Worm (Caenorhabditis elegans) whole organism, young adult: ENCODE data around the gene bbs-5.

Experiments used
- B0261.1 ChIP-seq: sonication (generic microtip); optimal IDR thresholded peaks from 2 replicates; lab custom pipeline; 2016; ENCODE audit warnings: mild to moderate bottlenecking, missing genetic modification characterization, moderate library complexity, missing compliant biosample characterization
- C06A6.2 ChIP-seq: fragments of 200-800 bp; sonication (Bioruptor generic); conservative IDR thresholded peaks from 2 replicates; pipeline ENCODE4 v1.3.6; 2022; ENCODE audit warnings: missing genetic modification characterization, missing compliant biosample characterization
- F10E7.11 ChIP-seq: sonication (generic microtip); optimal IDR thresholded peaks from 2 replicates; lab custom pipeline; 2017; ENCODE audit warnings: mild to moderate bottlenecking, missing genetic modification characterization, moderate library complexity, missing compliant biosample characterization
- F22D6.2 ChIP-seq: sonication (generic microtip); optimal IDR thresholded peaks from 2 replicates; lab custom pipeline; 2016; ENCODE audit warnings: mild to moderate bottlenecking, missing genetic modification characterization, missing compliant biosample characterization
- F39B2.1 ChIP-seq: fragments of 200-800 bp; sonication (Bioruptor generic); IDR thresholded peaks from 2 replicates; pipeline ENCODE4 v1.3.6; 2022; ENCODE audit warnings: missing genetic modification reagents, missing genetic modification characterization, missing compliant biosample characterization
- F49E8.2 ChIP-seq: sonication (generic microtip); optimal IDR thresholded peaks from 3 replicates; lab custom pipeline; 2017; ENCODE audit warnings: missing genetic modification characterization, mild to moderate bottlenecking, missing compliant biosample characterization, antibody characterized with exemption, moderate library complexity; ENCODE audit not compliant: insufficient read depth
- F55B11.4 ChIP-seq: sonication (generic microtip); optimal IDR thresholded peaks from 2 replicates; lab custom pipeline; 2016; ENCODE audit warnings: missing compliant biosample characterization, missing genetic modification characterization, borderline replicate concordance; ENCODE audit not compliant: insufficient read depth
- F57A8.1 ChIP-seq: fragments of 200-800 bp; sonication (Bioruptor generic); optimal IDR thresholded peaks from 2 replicates; lab custom pipeline; 2018; ENCODE audit warnings: mild to moderate bottlenecking, missing genetic modification characterization, moderate library complexity, missing compliant biosample characterization
- Y53G8AR.9 ChIP-seq: fragments of 200-800 bp; sonication (Bioruptor generic); conservative IDR thresholded peaks from 2 replicates; pipeline ENCODE4 v1.3.6; 2022; ENCODE audit warnings: missing genetic modification reagents, missing genetic modification characterization, missing compliant biosample characterization
- Y67H2A.10 ChIP-seq: fragments of 200-800 bp; sonication (Bioruptor generic); conservative IDR thresholded peaks from 2 replicates; pipeline ENCODE4 v1.3.6; 2022; ENCODE audit warnings: missing genetic modification reagents, missing genetic modification characterization, missing compliant biosample characterization
- Y95B8A.8 ChIP-seq: fragments of 200-800 bp; sonication (Bioruptor generic); IDR thresholded peaks from 2 replicates; pipeline ENCODE4 v1.3.6; 2022; ENCODE audit warnings: missing genetic modification reagents, missing genetic modification characterization, missing compliant biosample characterization
- aptf-2 ChIP-seq: fragments of 200-800 bp; sonication (Bioruptor generic); conservative IDR thresholded peaks from 2 replicates; pipeline ENCODE4 v1.3.6; 2022; ENCODE audit warnings: missing genetic modification reagents, missing genetic modification characterization, missing compliant biosample characterization
- atf-7 ChIP-seq: sonication (generic microtip); optimal IDR thresholded peaks from 2 replicates; lab custom pipeline; 2017; ENCODE audit warnings: mild to moderate bottlenecking, missing genetic modification characterization, missing compliant biosample characterization
- athp-1 ChIP-seq: sonication (generic microtip); optimal IDR thresholded peaks from 2 replicates; lab custom pipeline; 2017; ENCODE audit warnings: mild to moderate bottlenecking, missing genetic modification characterization, missing compliant biosample characterization
- attf-3 ChIP-seq: fragments of 200-800 bp; sonication (Bioruptor generic); conservative IDR thresholded peaks from 2 replicates; pipeline ENCODE4 v1.3.6; 2022; ENCODE audit warnings: missing genetic modification reagents, missing genetic modification characterization, missing compliant biosample characterization
- attf-6 ChIP-seq: fragments of 200-800 bp; sonication (Bioruptor generic); IDR thresholded peaks from 2 replicates; pipeline ENCODE4 v1.3.6; 2022; ENCODE audit warnings: missing genetic modification reagents, missing genetic modification characterization, missing compliant biosample characterization
- ceh-27 ChIP-seq: fragments of 200-800 bp; sonication (Bioruptor generic); optimal IDR thresholded peaks from 2 replicates; lab custom pipeline; 2018; ENCODE audit warnings: mild to moderate bottlenecking, missing genetic modification characterization, moderate library complexity, missing compliant biosample characterization
- ceh-79 ChIP-seq: sonication (generic microtip); optimal IDR thresholded peaks from 2 replicates; lab custom pipeline; 2017; ENCODE audit warnings: mild to moderate bottlenecking, missing genetic modification characterization, missing compliant biosample characterization
- dox-1 ChIP-seq: fragments of 200-800 bp; sonication (Bioruptor generic); IDR thresholded peaks from 2 replicates; pipeline ENCODE4 v1.3.6; 2022; ENCODE audit warnings: missing genetic modification reagents, missing genetic modification characterization, missing compliant biosample characterization
- egl-44 ChIP-seq: fragments of 200-800 bp; sonication (Bioruptor generic); IDR thresholded peaks from 2 replicates; pipeline ENCODE4 v1.3.6; 2022; ENCODE audit warnings: missing genetic modification reagents, missing genetic modification characterization, missing compliant biosample characterization
- egrh-3 ChIP-seq: fragments of 200-800 bp; sonication (Bioruptor generic); IDR thresholded peaks from 2 replicates; pipeline ENCODE4 v1.3.6; 2022; ENCODE audit warnings: missing genetic modification reagents, missing genetic modification characterization, missing compliant biosample characterization
- ets-4 ChIP-seq: fragments of 200-800 bp; sonication (Bioruptor generic); optimal IDR thresholded peaks from 2 replicates; lab custom pipeline; 2018; ENCODE audit warnings: mild to moderate bottlenecking, missing genetic modification characterization, missing compliant biosample characterization
- hmg-1.2 ChIP-seq: fragments of 200-800 bp; sonication (Bioruptor generic); IDR thresholded peaks from 2 replicates; pipeline ENCODE4 v1.3.6; 2022; ENCODE audit warnings: missing genetic modification reagents, missing genetic modification characterization, missing compliant biosample characterization
- hsf-1 ChIP-seq: fragments of 200-800 bp; sonication (Bioruptor generic); IDR thresholded peaks from 2 replicates; pipeline ENCODE4 v1.3.6; 2022; ENCODE audit warnings: missing genetic modification reagents, missing genetic modification characterization, missing compliant biosample characterization
- lag-1 ChIP-seq: fragments of 200-800 bp; sonication (Bioruptor generic); IDR thresholded peaks from 2 replicates; pipeline ENCODE4 v1.3.6; 2022; ENCODE audit warnings: missing genetic modification reagents, missing genetic modification characterization, missing compliant biosample characterization
- lin-26 ChIP-seq: fragments of 200-800 bp; sonication (Bioruptor generic); IDR thresholded peaks from 2 replicates; pipeline ENCODE4 v1.3.6; 2022; ENCODE audit warnings: missing genetic modification reagents, missing genetic modification characterization, missing compliant biosample characterization
- lsl-1 ChIP-seq: fragments of 200-800 bp; sonication (Bioruptor generic); optimal IDR thresholded peaks from 2 replicates; lab custom pipeline; 2018; ENCODE audit warnings: mild to moderate bottlenecking, missing genetic modification characterization, moderate library complexity, missing compliant biosample characterization
- mcd-1 ChIP-seq: fragments of 200-800 bp; sonication (Bioruptor generic); IDR thresholded peaks from 2 replicates; pipeline ENCODE4 v1.3.6; 2022; ENCODE audit warnings: missing genetic modification reagents, missing genetic modification characterization, missing compliant biosample characterization
- mxl-1 ChIP-seq: sonication (generic microtip); optimal IDR thresholded peaks from 2 replicates; lab custom pipeline; 2016; ENCODE audit warnings: missing genetic modification characterization, missing compliant biosample characterization
- nhr-120 ChIP-seq: fragments of 200-800 bp; sonication (Bioruptor generic); IDR thresholded peaks from 2 replicates; pipeline ENCODE4 v1.3.6; 2022; ENCODE audit warnings: missing genetic modification characterization, missing compliant biosample characterization
- nhr-179 ChIP-seq: sonication (generic microtip); optimal IDR thresholded peaks from 2 replicates; lab custom pipeline; 2016; ENCODE audit warnings: mild to moderate bottlenecking, missing genetic modification characterization, missing compliant biosample characterization
- nhr-27 ChIP-seq: fragments of 200-800 bp; sonication (Bioruptor generic); optimal IDR thresholded peaks from 2 replicates; lab custom pipeline; 2018; ENCODE audit warnings: mild to moderate bottlenecking, missing genetic modification characterization, moderate library complexity, missing compliant biosample characterization
- nhr-80 ChIP-seq: sonication (generic microtip); optimal IDR thresholded peaks from 2 replicates; lab custom pipeline; 2016; ENCODE audit warnings: missing genetic modification characterization, missing compliant biosample characterization
- nhr-90 ChIP-seq: sonication (generic microtip); optimal IDR thresholded peaks from 2 replicates; lab custom pipeline; 2016; ENCODE audit warnings: missing genotype, mild to moderate bottlenecking, missing genetic modification characterization, missing compliant biosample characterization
- sea-2 ChIP-seq: fragments of 200-800 bp; sonication (Bioruptor generic); IDR thresholded peaks from 2 replicates; pipeline ENCODE4 v1.3.6; 2022; ENCODE audit warnings: missing genetic modification characterization, missing compliant biosample characterization
- sptf-2 ChIP-seq: fragments of 200-800 bp; sonication (Bioruptor generic); optimal IDR thresholded peaks from 2 replicates; lab custom pipeline; 2018; ENCODE audit warnings: mild to moderate bottlenecking, missing genetic modification characterization, missing compliant biosample characterization
- unc-130 ChIP-seq: sonication (generic microtip); optimal IDR thresholded peaks from 2 replicates; lab custom pipeline; 2016; ENCODE audit warnings: missing genetic modification reagents, missing genetic modification characterization, missing compliant biosample characterization
- zfh-2 ChIP-seq: fragments of 200-800 bp; sonication (Bioruptor generic); conservative IDR thresholded peaks from 2 replicates; pipeline ENCODE4 v1.3.6; 2022; ENCODE audit warnings: missing genetic modification reagents, missing genetic modification characterization, missing compliant biosample characterization
- ztf-18 ChIP-seq: sonication (generic microtip); optimal IDR thresholded peaks from 2 replicates; lab custom pipeline; 2016; ENCODE audit warnings: missing genotype, mild to moderate bottlenecking, missing genetic modification characterization, missing compliant biosample characterization
- ztf-28 ChIP-seq: fragments of 200-800 bp; sonication (Bioruptor generic); IDR thresholded peaks from 2 replicates; pipeline ENCODE4 v1.3.6; 2022; ENCODE audit warnings: missing genetic modification reagents, missing genetic modification characterization, missing compliant biosample characterization

Gene bbs-5

ce11 chrIII:10270778-10271307, 9.3 kb upstream of the bbs-5 start, which contains the start of gene cnk-1 (continued):
- no peak for TF ChIP-seq mxl-1
- peak; percentile 97 for TF ChIP-seq Y95B8A.8 (GFP tag; lab: Robert Waterston, UW)
- peak; percentile 91 for TF ChIP-seq unc-130
- peak; percentile 99 for TF ChIP-seq dox-1 (GFP tag; lab: Robert Waterston, UW)
- TF ChIP-seq egl-44 (GFP tag; lab: Robert Waterston, UW), result peak; percentile 91

- TF ChIP-seq ztf-18 (peak; percentile 85), mcd-1 (peak; percentile 58), dox-1 (GFP tag; lab: Robert Waterston, UW) (peak; percentile 17; the same call in 1 of the 2 replicates)
These were observed 5.2 kb upstream of the bbs-5 start, which contains the start of gene inpp-4B for ce11 chrIII:10266824-10267223. TSS of gene inpp-4B (minus strand) at chrIII:10266877.

ce11 chrIII:10261256-10261655, 326 bp downstream of the bbs-5 start:
- TF ChIP-seq hsf-1 (no peak), lsl-1 (GFP tag; lab: Kevin White, UChicago) (peak; percentile 11), ceh-27 (no peak), ztf-28 (GFP tag; lab: Robert Waterston, UW) (no peak)

- TF ChIP-seq hmg-1.2 (GFP tag; lab: Robert Waterston, UW) (no peak), Y67H2A.10 (GFP tag; lab: Robert Waterston, UW) (no peak), C06A6.2 (no peak), F55B11.4 (no peak), mxl-1 (no peak), F49E8.2 (no peak), nhr-80 (tag; lab: Kevin White, UChicago) (no peak), lag-1 (no peak), atf-7 (tag; lab: Kevin White, UChicago) (no peak), nhr-27 (tag; lab: Kevin White, UChicago) (no peak), attf-3 (GFP tag; lab: Robert Waterston, UW) (no peak), sea-2 (GFP tag; lab: Robert Waterston, UW) (no peak), ceh-79 (no peak), ets-4 (GFP tag; lab: Kevin White, UChicago) (no peak), Y53G8AR.9 (GFP tag; lab: Robert Waterston, UW) (no peak), unc-130 (no peak)
- TF ChIP-seq, all 124 proteins: peak for 0
These were observed 2.9 kb downstream of the bbs-5 start, which contains the start of gene rip-1 for ce11 chrIII:10258641-10259040. TSS of gene rip-1 (minus strand) at chrIII:10258741.

ce11 chrIII:10254583-10254982, 7.0 kb downstream of the bbs-5 start, which contains the start of gene R01H10.4:
TSS of gene R01H10.4 (plus strand) at chrIII:10254818.
- TF ChIP-seq Y67H2A.10 (GFP tag; lab: Robert Waterston, UW) (no peak), athp-1 (tag; lab: Kevin White, UChicago) (no peak), nhr-120 (GFP tag; lab: Robert Waterston, UW) (no peak), nhr-179 (tag; lab: Kevin White, UChicago) (no peak), attf-6 (GFP tag; lab: Robert Waterston, UW) (no peak)

ce11 chrIII:10253334-10253733, 8.2 kb downstream of the bbs-5 start:
- TF ChIP-seq egrh-3 (GFP tag; lab: Robert Waterston, UW) (peak; percentile 26; the same call in 1 of the 2 replicates), F22D6.2 (tag; lab: Kevin White, UChicago) (no peak), nhr-90 (no peak), zfh-2 (GFP tag; lab: Robert Waterston, UW) (peak; percentile 63), atf-7 (tag; lab: Kevin White, UChicago) (no peak), aptf-2 (GFP tag; lab: Robert Waterston, UW) (no peak), sptf-2 (GFP tag; lab: Kevin White, UChicago) (no peak), F39B2.1 (GFP tag; lab: Robert Waterston, UW) (no peak), B0261.1 (tag; lab: Kevin White, UChicago) (no peak), F10E7.11 (tag; lab: Kevin White, UChicago) (no peak), F57A8.1 (GFP tag; lab: Kevin White, UChicago) (no peak), lin-26 (GFP tag; lab: Robert Waterston, UW) (no peak)
